Fruit fly (Drosophila melanogaster) whole organism, prepupa: ENCODE measurements around the gene CG8814.
A peak's percentile ranks its signal among the peaks of the same experiment; 100 is the strongest.

Experiments used
- CG10631 ChIP-seq: fragments of 200-800 bp; sonication (Bioruptor generic); optimal IDR thresholded peaks from 2 replicates; lab custom pipeline; 2016; ENCODE audit warnings: missing biosample characterization, missing genetic modification characterization
- CG10669 ChIP-seq: fragments of 200-800 bp; sonication (Bioruptor generic); optimal IDR thresholded peaks from 3 replicates; lab custom pipeline; 2018; ENCODE audit warnings: missing biosample characterization, mild to moderate bottlenecking, missing genetic modification characterization, moderate library complexity
- CG11294 ChIP-seq: fragments of 200-800 bp; sonication (Bioruptor generic); IDR thresholded peaks from 2 replicates; pipeline ENCODE4 v1.3.6; 2022; ENCODE audit warnings: missing biosample characterization, missing genetic modification characterization
- CG11902 ChIP-seq: fragments of 200-800 bp; sonication (Bioruptor generic); optimal IDR thresholded peaks from 3 replicates; lab custom pipeline; 2016; ENCODE audit warnings: missing biosample characterization, missing genetic modification characterization
- CG15336 ChIP-seq: fragments of 200-800 bp; sonication (Bioruptor generic); IDR thresholded peaks from 2 replicates; pipeline ENCODE4 v1.3.6; 2022; ENCODE audit warnings: missing biosample characterization, missing genetic modification characterization
- CG1621 ChIP-seq: fragments of 200-800 bp; sonication (Bioruptor generic); optimal IDR thresholded peaks from 3 replicates; lab custom pipeline; 2018; ENCODE audit warnings: missing biosample characterization, mild to moderate bottlenecking, missing genetic modification characterization
- CG3032 ChIP-seq: fragments of 200-800 bp; optimal IDR thresholded peaks from 2 replicates; lab custom pipeline; 2019; ENCODE audit warnings: missing biosample characterization, mild to moderate bottlenecking, missing genetic modification characterization, moderate library complexity
- CG31627 ChIP-seq: fragments of 200-800 bp; sonication (Bioruptor generic); optimal IDR thresholded peaks from 3 replicates; lab custom pipeline; 2016; ENCODE audit warnings: missing biosample characterization, missing genetic modification characterization
- CG32006 ChIP-seq: fragments of 200-800 bp; sonication (Bioruptor generic); optimal IDR thresholded peaks from 3 replicates; lab custom pipeline; 2017; ENCODE audit warnings: missing biosample characterization, mild to moderate bottlenecking, missing genetic modification characterization
- CG34406 ChIP-seq: fragments of 200-800 bp; sonication (Bioruptor generic); optimal IDR thresholded peaks from 3 replicates; lab custom pipeline; 2016; ENCODE audit warnings: missing biosample characterization, missing genetic modification characterization
- CG3919 ChIP-seq: fragments of 200-800 bp; sonication (Bioruptor generic); optimal IDR thresholded peaks from 3 replicates; lab custom pipeline; 2016; ENCODE audit warnings: missing biosample characterization, missing genetic modification characterization
- CG4318 ChIP-seq: fragments of 200-800 bp; sonication (Bioruptor generic); optimal IDR thresholded peaks from 3 replicates; lab custom pipeline; 2017; ENCODE audit warnings: missing biosample characterization, mild to moderate bottlenecking, missing genetic modification characterization
- CG6163 ChIP-seq: fragments of 200-800 bp; sonication (Bioruptor generic); IDR thresholded peaks from 3 replicates; pipeline ENCODE4 v1.3.6; 2022; ENCODE audit warnings: missing biosample characterization, missing genetic modification characterization
- CG6792 ChIP-seq: fragments of 200-800 bp; sonication (Bioruptor generic); optimal IDR thresholded peaks from 3 replicates; lab custom pipeline; 2016; ENCODE audit warnings: missing biosample characterization, missing genetic modification characterization
- CG6808 ChIP-seq: fragments of 200-800 bp; sonication (Bioruptor generic); optimal IDR thresholded peaks from 3 replicates; lab custom pipeline; 2017; ENCODE audit warnings: missing biosample characterization, missing genetic modification characterization, mild to moderate bottlenecking, moderate library complexity, missing genetic modification reagents
- CG6854 ChIP-seq: fragments of 200-800 bp; sonication (Bioruptor generic); optimal IDR thresholded peaks from 2 replicates; lab custom pipeline; 2017; ENCODE audit warnings: missing biosample characterization, mild to moderate bottlenecking, missing genetic modification characterization
- CG7368 ChIP-seq: fragments of 200-800 bp; sonication (Bioruptor generic); optimal IDR thresholded peaks from 3 replicates; lab custom pipeline; 2016; ENCODE audit warnings: missing biosample characterization, missing genetic modification characterization
- CG8119 ChIP-seq: fragments of 200-800 bp; sonication (Bioruptor generic); IDR thresholded peaks from 3 replicates; pipeline ENCODE4 v1.3.6; 2022; ENCODE audit warnings: missing biosample characterization, missing genetic modification characterization
- CG8319 ChIP-seq: fragments of 200-800 bp; sonication (Bioruptor generic); optimal IDR thresholded peaks from 3 replicates; lab custom pipeline; 2016; ENCODE audit warnings: missing biosample characterization, missing genetic modification characterization
- CG8632 ChIP-seq: fragments of 200-800 bp; sonication (Bioruptor generic); optimal IDR thresholded peaks from 3 replicates; lab custom pipeline; 2016; ENCODE audit warnings: missing biosample characterization, missing genetic modification characterization
- Eip75B ChIP-seq: fragments of 200-800 bp; sonication (Bioruptor generic); optimal IDR thresholded peaks from 3 replicates; lab custom pipeline; 2016; ENCODE audit warnings: missing biosample characterization, missing genetic modification characterization
- Eip78C ChIP-seq: fragments of 200-800 bp; sonication (Bioruptor generic); peaks from one replicate; lab custom pipeline; 2016; ENCODE audit warnings: missing biosample characterization, missing genetic modification characterization
- Eip93F ChIP-seq: fragments of 200-800 bp; sonication (Bioruptor generic); optimal IDR thresholded peaks from 2 replicates; lab custom pipeline; 2016; ENCODE audit warnings: missing biosample characterization, mild to moderate bottlenecking, missing genetic modification characterization
- Ets21C ChIP-seq: fragments of 200-800 bp; sonication (Bioruptor generic); optimal IDR thresholded peaks from 3 replicates; lab custom pipeline; 2016; ENCODE audit warnings: missing biosample characterization, missing genetic modification characterization
- Ets96B ChIP-seq: fragments of 200-800 bp; optimal IDR thresholded peaks from 2 replicates; lab custom pipeline; 2019; ENCODE audit warnings: missing biosample characterization, mild to moderate bottlenecking, missing genetic modification characterization, moderate library complexity
- Gug ChIP-seq: fragments of 200-800 bp; sonication (Bioruptor generic); IDR thresholded peaks from 2 replicates; pipeline ENCODE4 v1.3.6; 2022; ENCODE audit warnings: missing biosample characterization, missing genetic modification characterization
- Hr38 ChIP-seq: sonication (Bioruptor generic); optimal IDR thresholded peaks from 2 replicates; lab custom pipeline; 2016; ENCODE audit warnings: missing biosample characterization, missing genetic modification characterization
- Hr39 ChIP-seq: fragments of 200-800 bp; sonication (Bioruptor generic); optimal IDR thresholded peaks from 2 replicates; lab custom pipeline; 2016; ENCODE audit warnings: missing biosample characterization, missing genetic modification characterization
- Hr4 ChIP-seq: fragments of 200-800 bp; sonication (Bioruptor generic); optimal IDR thresholded peaks from 3 replicates; lab custom pipeline; 2016; ENCODE audit warnings: missing biosample characterization, missing genetic modification characterization
- Lpt ChIP-seq: fragments of 200-800 bp; sonication (Bioruptor generic); optimal IDR thresholded peaks from 3 replicates; lab custom pipeline; 2016; ENCODE audit warnings: missing biosample characterization, missing genetic modification characterization
- Met ChIP-seq: fragments of 200-800 bp; sonication (Bioruptor generic); optimal IDR thresholded peaks from 3 replicates; lab custom pipeline; 2016; ENCODE audit warnings: missing biosample characterization, missing genetic modification characterization
- OdsH ChIP-seq: fragments of 200-800 bp; sonication (Bioruptor generic); optimal IDR thresholded peaks from 3 replicates; lab custom pipeline; 2016; ENCODE audit warnings: missing biosample characterization, missing genetic modification characterization
- Smox ChIP-seq: fragments of 200-800 bp; sonication (Bioruptor generic); optimal IDR thresholded peaks from 3 replicates; lab custom pipeline; 2016; ENCODE audit warnings: missing biosample characterization, missing genetic modification characterization
- Sox102F ChIP-seq: fragments of 200-800 bp; sonication (Bioruptor generic); optimal IDR thresholded peaks from 2 replicates; lab custom pipeline; 2016; ENCODE audit warnings: missing biosample characterization, mild to moderate bottlenecking, missing genetic modification characterization
- Sox14 ChIP-seq: fragments of 200-800 bp; sonication (Bioruptor generic); optimal IDR thresholded peaks from 3 replicates; lab custom pipeline; 2016; ENCODE audit warnings: missing biosample characterization, missing genetic modification characterization
- Sox15 ChIP-seq: fragments of 200-800 bp; sonication (Bioruptor generic); optimal IDR thresholded peaks from 3 replicates; lab custom pipeline; 2016; ENCODE audit warnings: missing biosample characterization, missing genetic modification characterization
- achi ChIP-seq: fragments of 200-800 bp; sonication (Bioruptor generic); optimal IDR thresholded peaks from 3 replicates; lab custom pipeline; 2016; ENCODE audit warnings: missing biosample characterization, missing genetic modification characterization
- acj6 ChIP-seq: fragments of 200-800 bp; sonication (Bioruptor generic); optimal IDR thresholded peaks from 3 replicates; lab custom pipeline; 2016; ENCODE audit warnings: missing biosample characterization, missing genetic modification characterization
- dac ChIP-seq: fragments of 200-800 bp; sonication (Bioruptor generic); optimal IDR thresholded peaks from 2 replicates; lab custom pipeline; 2017; ENCODE audit warnings: missing biosample characterization, mild to moderate bottlenecking, missing genetic modification characterization
- dsx ChIP-seq: fragments of 200-800 bp; optimal IDR thresholded peaks from 3 replicates; lab custom pipeline; 2019; ENCODE audit warnings: missing biosample characterization, mild to moderate bottlenecking, missing genetic modification characterization, moderate library complexity; ENCODE audit not compliant: poor library complexity, severe bottlenecking
- eg ChIP-seq: fragments of 200-800 bp; sonication (Bioruptor generic); IDR thresholded peaks from 3 replicates; pipeline ENCODE4 v1.3.6; 2022; ENCODE audit warnings: missing biosample characterization, missing genetic modification characterization
- esn ChIP-seq: fragments of 200-800 bp; sonication (Bioruptor generic); optimal IDR thresholded peaks from 2 replicates; lab custom pipeline; 2016; ENCODE audit warnings: missing biosample characterization, mild to moderate bottlenecking, missing genetic modification characterization, moderate library complexity
- fd59A ChIP-seq: fragments of 200-800 bp; sonication (Bioruptor generic); optimal IDR thresholded peaks from 2 replicates; lab custom pipeline; 2017; ENCODE audit warnings: missing biosample characterization, mild to moderate bottlenecking, missing genetic modification characterization, missing genetic modification reagents
- fd85E ChIP-seq: fragments of 200-800 bp; sonication (Bioruptor generic); optimal IDR thresholded peaks from 3 replicates; lab custom pipeline; 2016; ENCODE audit warnings: missing biosample characterization, missing genetic modification characterization
- fkh ChIP-seq: fragments of 200-800 bp; sonication (Bioruptor generic); optimal IDR thresholded peaks from 3 replicates; lab custom pipeline; 2017; ENCODE audit warnings: missing biosample characterization, mild to moderate bottlenecking, missing genetic modification characterization, moderate library complexity
- lz ChIP-seq: fragments of 200-800 bp; sonication (Bioruptor generic); optimal IDR thresholded peaks from 3 replicates; lab custom pipeline; 2016; ENCODE audit warnings: missing biosample characterization, missing genetic modification characterization
- net ChIP-seq: fragments of 200-800 bp; sonication (Bioruptor generic); optimal IDR thresholded peaks from 3 replicates; lab custom pipeline; 2016; ENCODE audit warnings: missing biosample characterization, missing genetic modification characterization
- pdm3 ChIP-seq: fragments of 200-800 bp; sonication (Bioruptor generic); optimal IDR thresholded peaks from 3 replicates; lab custom pipeline; 2016; ENCODE audit warnings: missing biosample characterization, missing genetic modification characterization
- salr ChIP-seq, 2 experiments: fragments of 200-800 bp; sonication (Bioruptor generic); optimal IDR thresholded peaks; 3 replicates each; lab custom pipeline; 2016 to 2018; ENCODE audit warnings: missing biosample characterization in 2 of 2, missing genetic modification characterization in 2 of 2, mild to moderate bottlenecking in 1 of 2
- ss ChIP-seq, 2 experiments: fragments of 200-800 bp; sonication (Bioruptor generic); optimal IDR thresholded peaks; 2 replicates in 1 of 2; 3 replicates in 1 of 2; lab custom pipeline; 2017 to 2018; ENCODE audit warnings: mild to moderate bottlenecking in 2 of 2, missing biosample characterization in 2 of 2, missing genetic modification characterization in 2 of 2, moderate library complexity in 1 of 2
- svp ChIP-seq: fragments of 200-800 bp; sonication (Bioruptor generic); peaks from one replicate; lab custom pipeline; 2016; ENCODE audit warnings: missing biosample characterization, missing genetic modification characterization
- topi ChIP-seq: fragments of 200-800 bp; sonication (Bioruptor generic); optimal IDR thresholded peaks from 3 replicates; lab custom pipeline; 2016; ENCODE audit warnings: missing biosample characterization, missing genetic modification characterization
- vri ChIP-seq: fragments of 200-800 bp; sonication (Bioruptor generic); optimal IDR thresholded peaks from 3 replicates; lab custom pipeline; 2016; ENCODE audit warnings: missing biosample characterization, mild to moderate bottlenecking, missing genetic modification characterization

CG8814 gene

dm6 chr2L:2878188-2878587 lies 3.5 kb downstream of the CG8814 start, which contains the start of the genes Prx6a and Sbat:
Gene Prx6a (minus strand): TSS chr2L:2878232.
Gene Sbat (plus strand): TSS chr2L:2878344.
- TF ChIP-seq CG1621 (peak; percentile 58), lz (GFP tag; lab: Kevin White, UChicago) (peak; percentile 77), Lpt (GFP tag; lab: Kevin White, UChicago) (no peak), ss (GFP tag; optimal IDR thresholded peaks at IDR 0.05; lab: Kevin White, UChicago) (peak in 1 of 2 experiments; percentile 70), fd85E (GFP tag; lab: Kevin White, UChicago) (no peak), CG10631 (GFP tag; lab: Kevin White, UChicago) (peak; percentile 50), Met (peak; percentile 53), CG11294 (GFP tag; lab: Robert Waterston, UW) (peak; percentile 37; the same call in 1 of the 2 replicates), CG6808 (GFP tag; lab: Kevin White, UChicago) (peak; percentile 43), acj6 (GFP tag; lab: Kevin White, UChicago) (peak; percentile 74), CG6792 (GFP tag; lab: Kevin White, UChicago) (peak; percentile 51), CG6854 (GFP tag; lab: Kevin White, UChicago) (no peak), Ets96B (tag; lab: Kevin White, UChicago) (peak; percentile 65), Sox15 (GFP tag; lab: Kevin White, UChicago) (peak; percentile 58), CG34406 (GFP tag; lab: Kevin White, UChicago) (peak; percentile 24), pdm3 (GFP tag; lab: Kevin White, UChicago) (peak; percentile 69), CG10669 (GFP tag; lab: Kevin White, UChicago) (peak; percentile 54), achi (peak; percentile 31), CG3032 (peak; percentile 76), CG7368 (GFP tag; lab: Kevin White, UChicago) (peak; percentile 53), OdsH (GFP tag; lab: Kevin White, UChicago) (peak; percentile 46), Hr4 (GFP tag; lab: Kevin White, UChicago) (peak; percentile 70), Sox14 (GFP tag; lab: Kevin White, UChicago) (peak; percentile 73), net (no peak), Gug (GFP tag; lab: Robert Waterston, UW) (peak; percentile 63), dac (peak; percentile 24), Eip75B (GFP tag; lab: Kevin White, UChicago) (peak; percentile 78), Hr39 (peak; percentile 74), Ets21C (GFP tag; lab: Kevin White, UChicago) (peak; percentile 55), CG31627 (GFP tag; lab: Kevin White, UChicago) (peak; percentile 78), CG3919 (GFP tag; lab: Kevin White, UChicago) (peak; percentile 55), dsx (GFP tag; lab: Kevin White, UChicago) (peak; percentile 55), Sox102F (GFP tag; lab: Kevin White, UChicago) (peak; percentile 51), eg (peak; percentile 44; the same call in 1 of the 3 replicates), fd59A (GFP tag; lab: Kevin White, UChicago) (peak; percentile 9), salr (GFP tag; optimal IDR thresholded peaks at IDR 0.05; lab: Kevin White, UChicago) (peak in 1 of 2 experiments; percentile 42), CG32006 (GFP tag; lab: Kevin White, UChicago) (peak; percentile 51), CG15336 (GFP tag; lab: Robert Waterston, UW) (no peak), fkh (GFP tag; lab: Kevin White, UChicago) (peak; percentile 94), CG8319 (GFP tag; lab: Kevin White, UChicago) (peak; percentile 15), vri (GFP tag; lab: Kevin White, UChicago) (peak; percentile 2), Eip93F (GFP tag; lab: Kevin White, UChicago) (no peak), svp (GFP tag; lab: Kevin White, UChicago) (peak; percentile 73), Hr38 (GFP tag; lab: Kevin White, UChicago) (no peak), CG8632 (GFP tag; lab: Kevin White, UChicago) (peak; percentile 22), CG6163 (GFP tag; lab: Robert Waterston, UW) (no peak), topi (peak; percentile 60), Smox (GFP tag; lab: Kevin White, UChicago) (peak; percentile 54), CG11902 (GFP tag; lab: Kevin White, UChicago) (peak; percentile 56), Eip78C (GFP tag; lab: Kevin White, UChicago) (peak; percentile 76), CG8119 (GFP tag; lab: Robert Waterston, UW) (no peak), esn (GFP tag; lab: Kevin White, UChicago) (peak; percentile 72), CG4318 (GFP tag; lab: Kevin White, UChicago) (no peak)
